Worm (Caenorhabditis elegans) whole organism, young adult: ENCODE results near the gene F20D12.7.

ENCODE experiments used
- B0035.1 ChIP-seq: sonication (generic microtip); optimal IDR thresholded peaks from 2 replicates; lab custom pipeline; 2016; ENCODE audit warnings: missing genetic modification characterization, mild to moderate bottlenecking, missing compliant biosample characterization, missing genotype, missing genetic modification reagents
- F33H1.4 ChIP-seq: fragments of 200-800 bp; sonication (Bioruptor generic); IDR thresholded peaks from 2 replicates; pipeline ENCODE4 v1.3.6; 2022; ENCODE audit warnings: missing genetic modification reagents, missing genetic modification characterization, missing compliant biosample characterization
- F39B2.1 ChIP-seq: fragments of 200-800 bp; sonication (Bioruptor generic); IDR thresholded peaks from 2 replicates; pipeline ENCODE4 v1.3.6; 2022; ENCODE audit warnings: missing genetic modification reagents, missing genetic modification characterization, missing compliant biosample characterization
- F55B11.4 ChIP-seq: sonication (generic microtip); optimal IDR thresholded peaks from 2 replicates; lab custom pipeline; 2016; ENCODE audit warnings: missing compliant biosample characterization, missing genetic modification characterization, borderline replicate concordance; ENCODE audit not compliant: insufficient read depth
- F57C9.4 ChIP-seq: sonication (generic microtip); optimal IDR thresholded peaks from 2 replicates; lab custom pipeline; 2017; ENCODE audit warnings: mild to moderate bottlenecking, missing genetic modification characterization, missing compliant biosample characterization
- T26A5.8 ChIP-seq: sonication (generic microtip); optimal IDR thresholded peaks from 2 replicates; lab custom pipeline; 2016; ENCODE audit warnings: missing genetic modification characterization, missing compliant biosample characterization
- Y53F4B.3 ChIP-seq: fragments of 200-800 bp; sonication (Bioruptor generic); IDR thresholded peaks from 2 replicates; pipeline ENCODE4 v1.3.6; 2022; ENCODE audit warnings: missing genetic modification reagents, missing genetic modification characterization, missing compliant biosample characterization
- athp-1 ChIP-seq: sonication (generic microtip); optimal IDR thresholded peaks from 2 replicates; lab custom pipeline; 2017; ENCODE audit warnings: mild to moderate bottlenecking, missing genetic modification characterization, missing compliant biosample characterization
- attf-5 ChIP-seq: fragments of 200-800 bp; sonication (Bioruptor generic); optimal IDR thresholded peaks from 2 replicates; lab custom pipeline; 2018; ENCODE audit warnings: mild to moderate bottlenecking, missing genetic modification characterization, missing compliant biosample characterization
- attf-6 ChIP-seq: fragments of 200-800 bp; sonication (Bioruptor generic); IDR thresholded peaks from 2 replicates; pipeline ENCODE4 v1.3.6; 2022; ENCODE audit warnings: missing genetic modification reagents, missing genetic modification characterization, missing compliant biosample characterization
- ceh-27 ChIP-seq: fragments of 200-800 bp; sonication (Bioruptor generic); optimal IDR thresholded peaks from 2 replicates; lab custom pipeline; 2018; ENCODE audit warnings: mild to moderate bottlenecking, missing genetic modification characterization, moderate library complexity, missing compliant biosample characterization
- ceh-79 ChIP-seq: sonication (generic microtip); optimal IDR thresholded peaks from 2 replicates; lab custom pipeline; 2017; ENCODE audit warnings: mild to moderate bottlenecking, missing genetic modification characterization, missing compliant biosample characterization
- chd-7 ChIP-seq: sonication (generic microtip); optimal IDR thresholded peaks from 2 replicates; lab custom pipeline; 2016; ENCODE audit warnings: mild to moderate bottlenecking, missing genetic modification characterization, moderate library complexity, missing compliant biosample characterization
- die-1 ChIP-seq: sonication (generic microtip); optimal IDR thresholded peaks from 2 replicates; lab custom pipeline; 2016; ENCODE audit warnings: missing genotype, mild to moderate bottlenecking, missing genetic modification characterization, missing compliant biosample characterization
- efl-1 ChIP-seq: fragments of 150-350 bp; optimal IDR thresholded peaks from 2 replicates; lab custom pipeline; 2014; ENCODE audit warnings: missing biosample characterization, missing genetic modification reagents, missing genetic modification characterization
- egl-44 ChIP-seq: fragments of 200-800 bp; sonication (Bioruptor generic); IDR thresholded peaks from 2 replicates; pipeline ENCODE4 v1.3.6; 2022; ENCODE audit warnings: missing genetic modification reagents, missing genetic modification characterization, missing compliant biosample characterization
- egrh-3 ChIP-seq: fragments of 200-800 bp; sonication (Bioruptor generic); IDR thresholded peaks from 2 replicates; pipeline ENCODE4 v1.3.6; 2022; ENCODE audit warnings: missing genetic modification reagents, missing genetic modification characterization, missing compliant biosample characterization
- ekl-4 ChIP-seq: fragments of 200-800 bp; sonication (Bioruptor generic); IDR thresholded peaks from 2 replicates; pipeline ENCODE4 v1.3.6; 2022; ENCODE audit warnings: missing genetic modification reagents, missing genetic modification characterization, missing compliant biosample characterization
- gei-17 ChIP-seq: fragments of 200-800 bp; sonication (Bioruptor generic); optimal IDR thresholded peaks from 2 replicates; lab custom pipeline; 2018; ENCODE audit warnings: mild to moderate bottlenecking, missing genetic modification characterization, missing compliant biosample characterization
- hrde-1 ChIP-seq: sonication (generic microtip); optimal IDR thresholded peaks from 2 replicates; lab custom pipeline; 2016; ENCODE audit warnings: missing genetic modification characterization, mild to moderate bottlenecking, missing compliant biosample characterization, moderate library complexity, missing genotype, missing genetic modification reagents, borderline replicate concordance
- lag-1 ChIP-seq: fragments of 200-800 bp; sonication (Bioruptor generic); IDR thresholded peaks from 2 replicates; pipeline ENCODE4 v1.3.6; 2022; ENCODE audit warnings: missing genetic modification reagents, missing genetic modification characterization, missing compliant biosample characterization
- let-526 ChIP-seq: fragments of 200-800 bp; sonication (Bioruptor generic); IDR thresholded peaks from 2 replicates; pipeline ENCODE4 v1.3.6; 2022; ENCODE audit warnings: missing genetic modification reagents, missing genetic modification characterization, missing compliant biosample characterization
- lin-26 ChIP-seq: fragments of 200-800 bp; sonication (Bioruptor generic); IDR thresholded peaks from 2 replicates; pipeline ENCODE4 v1.3.6; 2022; ENCODE audit warnings: missing genetic modification reagents, missing genetic modification characterization, missing compliant biosample characterization
- lin-35 ChIP-seq, 3 experiments: fragments of 150-350 bp in 2 of 3; sonication (generic microtip) in 1 of 3; optimal IDR thresholded peaks; 2 replicates each; lab custom pipeline; 2014 to 2018; ENCODE audit warnings: missing biosample characterization in 3 of 3, missing genetic modification characterization in 3 of 3, missing genetic modification reagents in 3 of 3
- lin-54 ChIP-seq: fragments of 200-800 bp; sonication (Bioruptor generic); optimal IDR thresholded peaks from 2 replicates; lab custom pipeline; 2018; ENCODE audit warnings: mild to moderate bottlenecking, missing genetic modification characterization, missing compliant biosample characterization
- lsl-1 ChIP-seq: fragments of 200-800 bp; sonication (Bioruptor generic); optimal IDR thresholded peaks from 2 replicates; lab custom pipeline; 2018; ENCODE audit warnings: mild to moderate bottlenecking, missing genetic modification characterization, moderate library complexity, missing compliant biosample characterization
- madf-3 ChIP-seq: fragments of 200-800 bp; sonication (Bioruptor generic); IDR thresholded peaks from 2 replicates; pipeline ENCODE4 v1.3.6; 2022; ENCODE audit warnings: missing genetic modification reagents, missing genetic modification characterization, missing compliant biosample characterization
- mcd-1 ChIP-seq: fragments of 200-800 bp; sonication (Bioruptor generic); IDR thresholded peaks from 2 replicates; pipeline ENCODE4 v1.3.6; 2022; ENCODE audit warnings: missing genetic modification reagents, missing genetic modification characterization, missing compliant biosample characterization
- mel-28 ChIP-seq: sonication (generic microtip); optimal IDR thresholded peaks from 2 replicates; lab custom pipeline; 2016; ENCODE audit warnings: borderline replicate concordance, mild to moderate bottlenecking, missing genetic modification characterization, missing compliant biosample characterization
- mes-4 ChIP-seq: sonication (generic microtip); optimal IDR thresholded peaks from 2 replicates; lab custom pipeline; 2016; ENCODE audit warnings: missing genotype, missing genetic modification characterization, missing compliant biosample characterization
- mxl-1 ChIP-seq: sonication (generic microtip); optimal IDR thresholded peaks from 2 replicates; lab custom pipeline; 2016; ENCODE audit warnings: missing genetic modification characterization, missing compliant biosample characterization
- nfya-2 ChIP-seq: fragments of 200-800 bp; sonication (Bioruptor generic); IDR thresholded peaks from 2 replicates; pipeline ENCODE4 v1.3.6; 2022; ENCODE audit warnings: missing genetic modification reagents, missing genetic modification characterization, missing compliant biosample characterization
- nfyb-1 ChIP-seq: fragments of 200-800 bp; sonication (Bioruptor generic); IDR thresholded peaks from 2 replicates; pipeline ENCODE4 v1.3.6; 2022; ENCODE audit warnings: missing genetic modification reagents, missing genetic modification characterization, missing compliant biosample characterization
- nhr-179 ChIP-seq: sonication (generic microtip); optimal IDR thresholded peaks from 2 replicates; lab custom pipeline; 2016; ENCODE audit warnings: mild to moderate bottlenecking, missing genetic modification characterization, missing compliant biosample characterization
- pbrm-1 ChIP-seq: fragments of 200-800 bp; sonication (Bioruptor generic); IDR thresholded peaks from 2 replicates; pipeline ENCODE4 v1.3.6; 2022; ENCODE audit warnings: missing genetic modification reagents, missing genetic modification characterization, missing compliant biosample characterization
- pha-4 ChIP-seq: fragments of 150-350 bp; sonication (generic microtip); optimal IDR thresholded peaks from 2 replicates; lab custom pipeline; 2014; ENCODE audit warnings: missing biosample characterization, missing genetic modification reagents, missing genetic modification characterization
- repo-1 ChIP-seq: sonication (generic microtip); optimal IDR thresholded peaks from 2 replicates; lab custom pipeline; 2017; ENCODE audit warnings: mild to moderate bottlenecking, missing genetic modification characterization, missing compliant biosample characterization
- sdz-38 ChIP-seq: sonication (generic microtip); optimal IDR thresholded peaks from 2 replicates; lab custom pipeline; 2016; ENCODE audit warnings: missing genotype, missing genetic modification characterization, missing compliant biosample characterization
- snpc-1.3 ChIP-seq: sonication (generic microtip); optimal IDR thresholded peaks from 2 replicates; lab custom pipeline; 2017; ENCODE audit warnings: missing genetic modification characterization, mild to moderate bottlenecking, missing compliant biosample characterization, antibody characterized with exemption, moderate library complexity, missing genotype, missing genetic modification reagents; ENCODE audit not compliant: insufficient read depth
- snpc-3.4 ChIP-seq: sonication (generic microtip); optimal IDR thresholded peaks from 2 replicates; lab custom pipeline; 2017; ENCODE audit warnings: missing genetic modification characterization, mild to moderate bottlenecking, missing compliant biosample characterization, antibody characterized with exemption, moderate library complexity, missing genotype, missing genetic modification reagents
- snpc-4 ChIP-seq, 5 experiments: fragments of 150-350 bp in 1 of 5; sonication (generic microtip) in 4 of 5; optimal IDR thresholded peaks; 2 replicates each; lab custom pipeline; 2014 to 2018; ENCODE audit warnings: missing genetic modification characterization in 5 of 5, missing biosample characterization in 3 of 5, antibody characterized with exemption in 2 of 5, mild to moderate bottlenecking in 2 of 5, missing compliant biosample characterization in 2 of 5, missing genotype in 2 of 5, moderate library complexity in 2 of 5, missing genetic modification reagents in 1 of 5
- tbp1 ChIP-seq: fragments of 200-800 bp; sonication (Bioruptor generic); optimal IDR thresholded peaks from 2 replicates; lab custom pipeline; 2018; ENCODE audit warnings: mild to moderate bottlenecking, missing genetic modification characterization, missing compliant biosample characterization
- tlf-1 ChIP-seq: fragments of 200-800 bp; sonication (Bioruptor generic); optimal IDR thresholded peaks from 2 replicates; lab custom pipeline; 2018; ENCODE audit warnings: mild to moderate bottlenecking, missing genetic modification characterization, missing compliant biosample characterization
- zfh-2 ChIP-seq: fragments of 200-800 bp; sonication (Bioruptor generic); conservative IDR thresholded peaks from 2 replicates; pipeline ENCODE4 v1.3.6; 2022; ENCODE audit warnings: missing genetic modification reagents, missing genetic modification characterization, missing compliant biosample characterization
- ztf-18 ChIP-seq: sonication (generic microtip); optimal IDR thresholded peaks from 2 replicates; lab custom pipeline; 2016; ENCODE audit warnings: missing genotype, mild to moderate bottlenecking, missing genetic modification characterization, missing compliant biosample characterization
- ztf-26 ChIP-seq: sonication (generic microtip); optimal IDR thresholded peaks from 2 replicates; lab custom pipeline; 2017; ENCODE audit warnings: missing genetic modification characterization, missing compliant biosample characterization
- ztf-6 ChIP-seq: fragments of 200-800 bp; sonication (Bioruptor generic); IDR thresholded peaks from 2 replicates; pipeline ENCODE4 v1.3.6; 2022; ENCODE audit warnings: missing genetic modification reagents, missing genetic modification characterization, missing compliant biosample characterization

The F20D12.7 gene

ce11 chrIV:7961889-7962342 is 23.2 kb upstream of the F20D12.7 start (continued):
- TF ChIP-seq snpc-4 (GFP tag; optimal IDR thresholded peaks at IDR 0.05; lab: Kevin White, UChicago), result peak; percentile 11
- peak in 1 of 4 experiments; percentile 47 for TF ChIP-seq snpc-4 (tag; optimal IDR thresholded peaks at IDR 0.05; lab: Kevin White, UChicago)
- 0 out of 2 replicates have a peak, but pooled peaks have one; percentile 56 for TF ChIP-seq nfyb-1 (GFP tag; lab: Robert Waterston, UW)
- TF ChIP-seq madf-3, result 0 out of 2 replicates have a peak, but pooled peaks have one; percentile 29
- TF ChIP-seq nfya-2 (GFP tag; lab: Robert Waterston, UW), result 0 out of 2 replicates have a peak, but pooled peaks have one; percentile 21
- peak; percentile 45 for TF ChIP-seq lin-54 (GFP tag; lab: Kevin White, UChicago)
- TF ChIP-seq F33H1.4 (GFP tag; lab: Robert Waterston, UW), result peak; percentile 43
- TF ChIP-seq snpc-3.4, result peak; percentile 67
- no peak for TF ChIP-seq let-526 (GFP tag; lab: Robert Waterston, UW)
- peak; percentile 36 for TF ChIP-seq mxl-1
- TF ChIP-seq lin-35 (GFP tag; optimal IDR thresholded peaks at IDR 0.05; lab: Kevin White, UChicago), result peak in 1 of 3 experiments; percentile 16
- peak; percentile 73 for TF ChIP-seq tlf-1 (GFP tag; lab: Kevin White, UChicago)
- peak; percentile 86 for TF ChIP-seq ekl-4 (GFP tag; lab: Robert Waterston, UW)
- peak; percentile 89 for TF ChIP-seq hrde-1 (tag; lab: Kevin White, UChicago)
- TF ChIP-seq T26A5.8 (tag; lab: Kevin White, UChicago), result peak; percentile 72
- TF ChIP-seq snpc-1.3 (tag; lab: Kevin White, UChicago), result no peak
- peak; percentile 44 for TF ChIP-seq mes-4 (tag; lab: Kevin White, UChicago)
- peak; percentile 55 for TF ChIP-seq lsl-1 (GFP tag; lab: Kevin White, UChicago)
- no peak for TF ChIP-seq B0035.1
- TF ChIP-seq die-1 (tag; lab: Kevin White, UChicago), result no peak
- peak; percentile 24; the same call in 1 of the 2 replicates for TF ChIP-seq pbrm-1 (GFP tag; lab: Robert Waterston, UW)
- peak; percentile 78 for TF ChIP-seq F57C9.4 (tag; lab: Kevin White, UChicago)
- peak; percentile 65 for TF ChIP-seq athp-1 (tag; lab: Kevin White, UChicago)
- peak; percentile 68 for TF ChIP-seq repo-1
- no peak for TF ChIP-seq pha-4 (tag; lab: Kevin White, UChicago)
- no peak for TF ChIP-seq mcd-1
- TF ChIP-seq egl-44 (GFP tag; lab: Robert Waterston, UW), result 0 out of 2 replicates have a peak, but pooled peaks have one; percentile 28

- TF ChIP-seq ztf-6 (no peak), ceh-79 (tag; lab: Kevin White, UChicago) (no peak), efl-1 (peak; percentile 93), ztf-26 (tag; lab: Kevin White, UChicago) (no peak), snpc-1.3 (tag; lab: Kevin White, UChicago) (peak; percentile 83), ztf-18 (tag; lab: Kevin White, UChicago) (no peak), zfh-2 (GFP tag; lab: Robert Waterston, UW) (no peak), gei-17 (GFP tag; lab: Kevin White, UChicago) (no peak), lin-26 (GFP tag; lab: Robert Waterston, UW) (no peak), lag-1 (GFP tag; lab: Robert Waterston, UW) (no peak), ceh-27 (GFP tag; lab: Kevin White, UChicago) (no peak), chd-7 (no peak), Y53F4B.3 (GFP tag; lab: Robert Waterston, UW) (no peak), nhr-179 (tag; lab: Kevin White, UChicago) (no peak), sdz-38 (tag; lab: Kevin White, UChicago) (no peak), egrh-3 (GFP tag; lab: Robert Waterston, UW) (no peak), F55B11.4 (tag; lab: Kevin White, UChicago) (no peak), tbp1 (GFP tag; lab: Kevin White, UChicago) (peak; percentile 43), F33H1.4 (GFP tag; lab: Robert Waterston, UW) (peak; percentile 66), F39B2.1 (GFP tag; lab: Robert Waterston, UW) (no peak), snpc-4 (GFP tag; optimal IDR thresholded peaks at IDR 0.05; lab: Kevin White, UChicago) (peak; percentile 4), snpc-4 (tag; optimal IDR thresholded peaks at IDR 0.05; lab: Kevin White, UChicago) (peak in 2 of 4 experiments; percentile 44 to 49), mel-28 (tag; lab: Kevin White, UChicago) (no peak), attf-5 (no peak), attf-6 (GFP tag; lab: Robert Waterston, UW) (no peak)
These were observed 19.4 kb upstream of the F20D12.7 start for ce11 chrIV:7958092-7958491.
